Fruit fly (Drosophila melanogaster) whole organism, embryonic: ENCODE results near the gene Spn38F.

Source experiments
- Ada2b ChIP-seq: fragments of 200-800 bp; sonication (Bioruptor generic); IDR thresholded peaks from 2 replicates; pipeline ENCODE4 v1.3.6; 2022; ENCODE audit warnings: missing biosample characterization, missing genetic modification characterization
- Atf6 ChIP-seq: fragments of 200-800 bp; sonication (Bioruptor generic); IDR thresholded peaks from 2 replicates; pipeline ENCODE4 v1.3.6; 2022; ENCODE audit warnings: missing biosample characterization, missing genetic modification characterization
- CG10462 ChIP-seq: fragments of 200-800 bp; sonication (Bioruptor generic); optimal IDR thresholded peaks from 2 replicates; lab custom pipeline; 2016; ENCODE audit warnings: missing biosample characterization, missing genetic modification characterization
- CG10543 ChIP-seq: fragments of 200-800 bp; sonication (Bioruptor generic); optimal IDR thresholded peaks from 3 replicates; lab custom pipeline; 2017; ENCODE audit warnings: missing biosample characterization, mild to moderate bottlenecking, missing genetic modification characterization, moderate library complexity
- CG11398 ChIP-seq: fragments of 200-800 bp; sonication (Bioruptor generic); optimal IDR thresholded peaks from 2 replicates; lab custom pipeline; 2016; ENCODE audit warnings: missing biosample characterization, missing genetic modification characterization
- CG12155 ChIP-seq: fragments of 200-800 bp; sonication (Bioruptor generic); optimal IDR thresholded peaks from 3 replicates; lab custom pipeline; 2016; ENCODE audit warnings: missing biosample characterization, missing genetic modification characterization
- CG12391 ChIP-seq: fragments of 200-800 bp; sonication (Bioruptor generic); optimal IDR thresholded peaks from 3 replicates; lab custom pipeline; 2018; ENCODE audit warnings: missing biosample characterization, mild to moderate bottlenecking, missing genetic modification characterization, moderate library complexity
- CG15514 ChIP-seq: fragments of 200-800 bp; sonication (Bioruptor generic); optimal IDR thresholded peaks from 3 replicates; lab custom pipeline; 2017; ENCODE audit warnings: missing biosample characterization, missing genetic modification characterization, mild to moderate bottlenecking, moderate library complexity, missing genetic modification reagents
- CG17328 ChIP-seq: fragments of 200-800 bp; sonication (Bioruptor generic); IDR thresholded peaks from 2 replicates; pipeline ENCODE4 v1.3.6; 2022; ENCODE audit warnings: missing biosample characterization, missing genetic modification characterization
- CG1792 ChIP-seq: fragments of 200-800 bp; sonication (Bioruptor generic); optimal IDR thresholded peaks from 2 replicates; lab custom pipeline; 2016; ENCODE audit warnings: missing biosample characterization, missing genetic modification characterization
- CG18262 ChIP-seq: fragments of 200-800 bp; optimal IDR thresholded peaks from 3 replicates; lab custom pipeline; 2019; ENCODE audit warnings: missing biosample characterization, mild to moderate bottlenecking, missing genetic modification characterization, moderate library complexity
- CG3065 ChIP-seq: fragments of 200-800 bp; sonication (Bioruptor generic); optimal IDR thresholded peaks from 2 replicates; lab custom pipeline; 2016; ENCODE audit warnings: missing biosample characterization, missing genetic modification characterization
- CG32767 ChIP-seq: fragments of 200-800 bp; sonication (Bioruptor generic); IDR thresholded peaks from 2 replicates; pipeline ENCODE4 v1.3.6; 2022; ENCODE audit warnings: missing biosample characterization, missing genetic modification characterization
- CG3407 ChIP-seq: fragments of 200-800 bp; sonication (Bioruptor generic); optimal IDR thresholded peaks from 2 replicates; lab custom pipeline; 2018; ENCODE audit warnings: missing biosample characterization, mild to moderate bottlenecking, missing genetic modification characterization
- CG34376 ChIP-seq: fragments of 200-800 bp; sonication (Bioruptor generic); optimal IDR thresholded peaks from 2 replicates; lab custom pipeline; 2018; ENCODE audit warnings: missing biosample characterization, mild to moderate bottlenecking, missing genetic modification characterization
- CG5180 ChIP-seq: fragments of 200-800 bp; sonication (Bioruptor generic); optimal IDR thresholded peaks from 3 replicates; lab custom pipeline; 2017; ENCODE audit warnings: missing biosample characterization, missing genetic modification characterization, mild to moderate bottlenecking, moderate library complexity, missing genetic modification reagents
- CG9609 ChIP-seq: fragments of 200-800 bp; sonication (Bioruptor generic); optimal IDR thresholded peaks from 3 replicates; lab custom pipeline; 2016; ENCODE audit warnings: missing biosample characterization, missing genetic modification characterization
- CTCF ChIP-seq: fragments of 200-800 bp; sonication (Bioruptor generic); optimal IDR thresholded peaks from 2 replicates; lab custom pipeline; 2017; ENCODE audit warnings: missing biosample characterization, mild to moderate bottlenecking, missing genetic modification characterization, moderate library complexity
- D19A ChIP-seq: fragments of 200-800 bp; optimal IDR thresholded peaks from 3 replicates; lab custom pipeline; 2019; ENCODE audit warnings: missing biosample characterization, mild to moderate bottlenecking, missing genetic modification characterization, moderate library complexity
- GATAe ChIP-seq: fragments of 200-800 bp; sonication (Bioruptor generic); conservative IDR thresholded peaks from 2 replicates; pipeline ENCODE4 v1.3.6; 2022; ENCODE audit warnings: missing biosample characterization, missing genetic modification characterization
- HLH54F ChIP-seq: fragments of 200-800 bp; sonication (Bioruptor generic); optimal IDR thresholded peaks from 3 replicates; lab custom pipeline; 2016; ENCODE audit warnings: missing biosample characterization, missing genetic modification characterization
- HmgZ ChIP-seq: fragments of 200-800 bp; sonication (Bioruptor generic); optimal IDR thresholded peaks from 2 replicates; lab custom pipeline; 2018; ENCODE audit warnings: missing biosample characterization, mild to moderate bottlenecking, missing genetic modification characterization
- Mes4 ChIP-seq: fragments of 200-800 bp; sonication (Bioruptor generic); optimal IDR thresholded peaks from 2 replicates; lab custom pipeline; 2016; ENCODE audit warnings: missing biosample characterization, missing genetic modification characterization
- Optix ChIP-seq: fragments of 200-800 bp; sonication (Bioruptor generic); IDR thresholded peaks from 3 replicates; pipeline ENCODE4 v1.3.6; 2022; ENCODE audit warnings: missing biosample characterization, missing genetic modification characterization
- Pdp1 ChIP-seq, 2 experiments: fragments of 200-800 bp; sonication (Bioruptor generic); optimal IDR thresholded peaks; 3 replicates each; lab custom pipeline; 2016; ENCODE audit warnings: missing biosample characterization in 2 of 2, missing genetic modification characterization in 2 of 2, mild to moderate bottlenecking in 1 of 2, moderate library complexity in 1 of 2
- Rfx ChIP-seq: fragments of 200-800 bp; sonication (Bioruptor generic); IDR thresholded peaks from 2 replicates; pipeline ENCODE4 v1.3.6; 2022; ENCODE audit warnings: missing biosample characterization, missing genetic modification characterization
- Trl ChIP-seq, 3 experiments: fragments of >200 bp in 2 of 3; fragments of 200-800 bp in 1 of 3; sonication (Bioruptor generic) in 1 of 3; optimal IDR thresholded peaks; 2 replicates in 1 of 3; 3 replicates in 2 of 3; lab custom pipeline; 2016 to 2017; ENCODE audit warnings: missing biosample characterization in 1 of 3, missing genetic modification characterization in 1 of 3
- cas ChIP-seq: fragments of 200-800 bp; sonication (Bioruptor generic); IDR thresholded peaks from 2 replicates; pipeline ENCODE4 v1.3.6; 2022; ENCODE audit warnings: missing biosample characterization, missing genetic modification characterization
- exex ChIP-seq: fragments of 200-800 bp; sonication (Bioruptor generic); optimal IDR thresholded peaks from 4 replicates; lab custom pipeline; 2018; ENCODE audit warnings: missing biosample characterization, mild to moderate bottlenecking, missing genetic modification characterization, moderate library complexity
- gce ChIP-seq: fragments of 200-800 bp; sonication (Bioruptor generic); IDR thresholded peaks from 3 replicates; pipeline ENCODE4 v1.3.6; 2022; ENCODE audit warnings: missing biosample characterization, missing genetic modification characterization
- grn ChIP-seq: fragments of 200-800 bp; sonication (Bioruptor generic); optimal IDR thresholded peaks from 3 replicates; lab custom pipeline; 2017; ENCODE audit warnings: missing biosample characterization, missing genetic modification characterization
- gro ChIP-seq: fragments of 200-800 bp; sonication (Bioruptor generic); optimal IDR thresholded peaks from 2 replicates; lab custom pipeline; 2016; ENCODE audit warnings: missing biosample characterization, missing genetic modification characterization
- ken ChIP-seq: fragments of 200-800 bp; sonication (Bioruptor generic); IDR thresholded peaks from 3 replicates; pipeline ENCODE4 v1.3.6; 2022; ENCODE audit warnings: missing biosample characterization, missing genetic modification characterization
- klu ChIP-seq: fragments of 200-800 bp; sonication (Bioruptor generic); IDR thresholded peaks from 2 replicates; pipeline ENCODE4 v1.3.6; 2022; ENCODE audit warnings: missing biosample characterization, missing genetic modification characterization
- lbe ChIP-seq: fragments of 200-800 bp; sonication (Bioruptor generic); optimal IDR thresholded peaks from 2 replicates; lab custom pipeline; 2016; ENCODE audit warnings: missing biosample characterization, mild to moderate bottlenecking, missing genetic modification characterization
- maf-S ChIP-seq: fragments of 200-800 bp; sonication (Bioruptor generic); optimal IDR thresholded peaks from 2 replicates; lab custom pipeline; 2016; ENCODE audit warnings: missing biosample characterization, missing genetic modification characterization
- mirr ChIP-seq: fragments of 200-800 bp; sonication (Bioruptor generic); optimal IDR thresholded peaks from 3 replicates; lab custom pipeline; 2018; ENCODE audit warnings: missing biosample characterization, mild to moderate bottlenecking, missing genetic modification characterization
- mld ChIP-seq: fragments of 200-800 bp; sonication (Bioruptor generic); IDR thresholded peaks from 3 replicates; pipeline ENCODE4 v1.3.6; 2022; ENCODE audit warnings: missing biosample characterization, missing genetic modification characterization; ENCODE audit not compliant: partially characterized antibody
- pfk ChIP-seq: fragments of 200-800 bp; sonication (Bioruptor generic); optimal IDR thresholded peaks from 2 replicates; lab custom pipeline; 2018; ENCODE audit warnings: missing biosample characterization, mild to moderate bottlenecking, missing genetic modification characterization, moderate library complexity
- phol ChIP-seq: fragments of 200-800 bp; sonication (Bioruptor generic); optimal IDR thresholded peaks from 3 replicates; lab custom pipeline; 2018; ENCODE audit warnings: missing biosample characterization, mild to moderate bottlenecking, missing genetic modification characterization, moderate library complexity
- sd ChIP-seq: fragments of 200-800 bp; sonication (Bioruptor generic); optimal IDR thresholded peaks from 3 replicates; lab custom pipeline; 2018; ENCODE audit warnings: missing biosample characterization, mild to moderate bottlenecking, missing genetic modification characterization, moderate library complexity
- sug ChIP-seq: fragments of 200-800 bp; optimal IDR thresholded peaks from 2 replicates; lab custom pipeline; 2019; ENCODE audit warnings: missing biosample characterization, mild to moderate bottlenecking, missing genetic modification characterization, moderate library complexity
- vfl ChIP-seq: fragments of 200-800 bp; sonication (Bioruptor generic); optimal IDR thresholded peaks from 2 replicates; lab custom pipeline; 2016; ENCODE audit warnings: missing biosample characterization, missing genetic modification characterization

Spn38F gene

DNA sequence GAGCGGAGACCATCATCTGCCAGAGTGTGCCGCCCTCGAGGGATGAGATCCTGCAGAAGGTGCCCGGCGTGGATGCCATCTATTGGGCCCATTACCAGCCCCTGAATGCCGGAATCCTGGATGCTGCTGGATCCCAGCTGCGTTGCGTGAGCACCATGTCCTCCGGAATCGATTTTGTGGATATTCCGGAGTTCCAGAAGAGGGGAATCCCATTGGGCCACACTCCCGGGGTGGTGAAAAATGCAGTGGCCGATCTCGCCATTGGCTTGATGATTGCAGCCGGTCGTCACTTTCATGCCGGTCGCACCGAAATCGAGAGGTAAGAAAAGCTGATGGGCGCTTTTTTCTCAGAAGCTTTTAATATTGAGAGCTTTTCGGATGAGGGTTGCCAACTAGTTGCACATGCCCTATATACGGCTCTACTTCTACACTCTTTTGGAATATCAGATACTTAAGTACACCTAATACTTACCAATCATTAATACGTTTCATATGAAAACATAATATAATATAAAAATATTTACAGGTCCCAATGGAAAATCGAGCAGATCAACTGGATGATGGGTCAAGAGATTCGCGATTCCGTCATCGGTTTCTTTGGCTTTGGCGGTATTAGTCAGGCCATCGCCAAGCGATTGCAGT is 7.9 kb downstream of the Spn38F start (continued):
- no peak for TF ChIP-seq CG15514 (GFP tag; lab: Kevin White, UChicago)
- no peak for TF ChIP-seq CG12391 (tag; lab: Kevin White, UChicago)
- TF ChIP-seq lbe = peak; percentile 33
- peak; percentile 50 for TF ChIP-seq D19A (tag; lab: Kevin White, UChicago)
- TF ChIP-seq CG10543 (GFP tag; lab: Kevin White, UChicago) = peak; percentile 14

- TF ChIP-seq HLH54F (GFP tag; lab: Kevin White, UChicago) (no peak), Atf6 (no peak), Rfx (GFP tag; lab: Robert Waterston, UW) (no peak), maf-S (GFP tag; lab: Kevin White, UChicago) (no peak), Trl (optimal IDR thresholded peaks at IDR 0.05; lab: Kevin White, UChicago) (peak; percentile 38 to 63), Trl (GFP tag; optimal IDR thresholded peaks at IDR 0.05; lab: Kevin White, UChicago) (no peak), CG18262 (tag; lab: Kevin White, UChicago) (no peak), Pdp1 (GFP tag; optimal IDR thresholded peaks at IDR 0.05; lab: Kevin White, UChicago) (no peak)
Measured at dm6 chr2L:20829309-20829708, 8.5 kb downstream of the Spn38F start, which contains the start of gene CG31673. Gene CG31673, plus strand, starts transcription at chr2L:20829609.

- TF ChIP-seq CG11398 (GFP tag; lab: Kevin White, UChicago) (no peak), Mes4 (GFP tag; lab: Kevin White, UChicago) (no peak), Pdp1 (GFP tag; optimal IDR thresholded peaks at IDR 0.05; lab: Kevin White, UChicago) (peak in 1 of 2 experiments; percentile 24), gce (no peak), exex (tag; lab: Kevin White, UChicago) (peak; percentile 81), CG17328 (GFP tag; lab: Robert Waterston, UW) (no peak), CG3407 (GFP tag; lab: Kevin White, UChicago) (no peak), klu (GFP tag; lab: Robert Waterston, UW) (no peak), Ada2b (no peak), CG1792 (GFP tag; lab: Kevin White, UChicago) (no peak), phol (tag; lab: Kevin White, UChicago) (no peak), CG10462 (GFP tag; lab: Kevin White, UChicago) (no peak), cas (GFP tag; lab: Robert Waterston, UW) (no peak), CTCF (GFP tag; lab: Kevin White, UChicago) (no peak), CG12155 (no peak), CG34376 (GFP tag; lab: Kevin White, UChicago) (peak; percentile 66), ken (GFP tag; lab: Robert Waterston, UW) (no peak), vfl (GFP tag; lab: Kevin White, UChicago) (no peak), CG3065 (GFP tag; lab: Kevin White, UChicago) (no peak), pfk (GFP tag; lab: Kevin White, UChicago) (no peak), sug (peak; percentile 97), grn (GFP tag; lab: Kevin White, UChicago) (peak; percentile 71), CG9609 (GFP tag; lab: Kevin White, UChicago) (no peak), gro (no peak), CG5180 (GFP tag; lab: Kevin White, UChicago) (no peak), CG32767 (GFP tag; lab: Robert Waterston, UW) (no peak), CG18262 (tag; lab: Kevin White, UChicago) (no peak), Optix (no peak), mirr (GFP tag; lab: Kevin White, UChicago) (peak; percentile 61), sd (tag; lab: Kevin White, UChicago) (peak; percentile 33), GATAe (GFP tag; lab: Robert Waterston, UW) (peak; percentile 42; the same call in 1 of the 2 replicates), mld (GFP tag; lab: Robert Waterston, UW) (no peak), CG10543 (GFP tag; lab: Kevin White, UChicago) (peak; percentile 23), HmgZ (tag; lab: Kevin White, UChicago) (peak; percentile 21)
Measured at dm6 chr2L:20828701-20829100, 9.1 kb downstream of the Spn38F start.
